Worm (Caenorhabditis elegans): ENCODE measurements around the gene nhr-255.

nhr-255 gene

DNA sequence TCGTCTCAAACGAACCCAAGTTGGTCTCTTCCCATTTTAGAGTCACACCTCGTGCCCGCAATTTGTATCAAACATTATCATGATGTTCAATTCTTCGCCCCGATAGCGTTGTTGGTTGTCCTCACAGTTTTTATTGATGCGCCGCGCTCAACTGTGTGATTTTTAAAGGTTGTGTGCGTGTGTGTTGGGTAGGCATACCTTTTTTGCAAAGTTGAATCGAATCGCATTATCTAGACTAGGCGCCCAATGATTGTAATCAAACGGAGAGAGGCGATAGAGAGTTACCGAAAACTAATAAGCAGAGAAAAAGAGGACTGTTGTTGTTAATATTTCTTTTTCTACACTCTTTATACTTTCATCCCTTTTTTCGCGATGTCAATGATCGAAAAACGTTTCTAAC, 42.2 kb upstream of the nhr-255 start (continued):
- TF ChIP-seq lin-14 (GFP tag; optimal IDR thresholded peaks at IDR 0.05), result peak; percentile 74
- TF ChIP-seq vab-15 (tag; optimal IDR thresholded peaks at IDR 0.05), result no peak
- peak; percentile 3 for TF ChIP-seq fos-1 (tag; optimal IDR thresholded peaks at IDR 0.05)
- no peak for TF ChIP-seq lsy-2 (tag; optimal IDR thresholded peaks at IDR 0.05)
- no peak for TF ChIP-seq ama-1 (optimal IDR thresholded peaks at IDR 0.05)
- TF ChIP-seq ceh-90 (tag; optimal IDR thresholded peaks at IDR 0.05), result no peak
- TF ChIP-seq zag-1 (tag; optimal IDR thresholded peaks at IDR 0.05), result no peak
- no peak for TF ChIP-seq ets-5 (GFP tag; IDR thresholded peaks at IDR 0.05)
- no peak for TF ChIP-seq efl-1 (optimal IDR thresholded peaks at IDR 0.05)
- peak in 1 of 2 experiments; percentile 34 for TF ChIP-seq efl-1 (GFP tag; optimal IDR thresholded peaks at IDR 0.05 in 1 of 2)
- TF ChIP-seq aly-2 (tag; optimal IDR thresholded peaks at IDR 0.05), result no peak
- no peak for TF ChIP-seq nhr-77 (tag; optimal IDR thresholded peaks at IDR 0.05)
- TF ChIP-seq snu-23 (GFP tag; optimal IDR thresholded peaks at IDR 0.05), result peak; percentile 53
- no peak for TF ChIP-seq lin-13 (GFP tag; optimal IDR thresholded peaks at IDR 0.05)
- no peak for TF ChIP-seq lir-3 (tag; optimal IDR thresholded peaks at IDR 0.05; ENCODE audit: poor library complexity)
- peak; percentile 62 for TF ChIP-seq elt-2 (tag; optimal IDR thresholded peaks at IDR 0.05)
- TF ChIP-seq unc-62 (GFP tag; optimal IDR thresholded peaks at IDR 0.05), result no peak
- no peak for TF ChIP-seq hlh-4 (tag; optimal IDR thresholded peaks at IDR 0.05)
- no peak for TF ChIP-seq C34B4.2 (tag; optimal IDR thresholded peaks at IDR 0.05)
- TF ChIP-seq blmp-1 (tag; optimal IDR thresholded peaks at IDR 0.05), result peak; percentile 61
- TF ChIP-seq xbp-1 (tag; optimal IDR thresholded peaks at IDR 0.05), result no peak
- TF ChIP-seq sptf-1 (tag; optimal IDR thresholded peaks at IDR 0.05), result no peak
- peak; percentile 8; the same call in 1 of the 2 replicates for TF ChIP-seq nhr-19 (GFP tag; conservative IDR thresholded peaks at IDR 0.05)
- no peak for TF ChIP-seq egl-27 (tag; optimal IDR thresholded peaks at IDR 0.05)
- peak; percentile 39 for TF ChIP-seq nhr-71 (tag; optimal IDR thresholded peaks at IDR 0.05)
- TF ChIP-seq zip-4 (GFP tag; optimal IDR thresholded peaks at IDR 0.05), result no peak
- TF ChIP-seq ztf-4 (tag; optimal IDR thresholded peaks at IDR 0.05), result no peak

DNA sequence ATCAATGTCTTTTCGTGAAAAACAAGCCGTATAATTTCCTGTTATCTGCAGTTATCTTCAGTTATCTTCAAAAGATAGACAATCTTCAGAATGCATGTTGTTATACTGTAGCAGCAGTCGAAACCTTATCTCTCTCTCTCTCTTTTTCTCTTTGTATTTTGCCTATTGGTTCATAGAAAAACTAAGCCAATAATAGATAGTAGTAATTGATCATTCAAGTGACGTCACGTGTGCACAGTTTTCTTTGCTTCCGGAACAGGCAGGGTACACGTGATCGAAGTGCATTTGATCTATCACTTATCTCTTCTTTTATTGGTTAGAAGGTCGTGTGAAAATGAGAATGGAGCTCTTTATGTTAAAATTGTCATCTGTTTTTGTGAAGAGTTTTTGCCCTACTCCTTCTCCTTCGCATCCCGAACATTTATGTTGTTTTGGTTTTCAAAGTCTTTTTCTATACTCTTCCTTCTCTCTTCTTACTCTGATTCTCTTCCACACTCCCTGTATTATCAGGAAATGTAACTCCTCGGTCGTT, 37.8 kb upstream of the nhr-255 start:
- TF ChIP-seq pqm-1 (tag; optimal IDR thresholded peaks at IDR 0.05), result no peak
- TF ChIP-seq ztf-4 (tag; optimal IDR thresholded peaks at IDR 0.05), result no peak
- no peak for TF ChIP-seq egl-27 (tag; optimal IDR thresholded peaks at IDR 0.05)
- no peak for TF ChIP-seq dpl-1 (GFP tag; optimal IDR thresholded peaks at IDR 0.05)
- TF ChIP-seq pax-3 (tag; optimal IDR thresholded peaks at IDR 0.05), result no peak
- TF ChIP-seq unc-98 (GFP tag; IDR thresholded peaks at IDR 0.05), result no peak
- peak; percentile 13 for TF ChIP-seq tbx-2 (tag; optimal IDR thresholded peaks at IDR 0.05)
- TF ChIP-seq ceh-90 (tag; optimal IDR thresholded peaks at IDR 0.05), result no peak
- no peak for TF ChIP-seq unc-130 (tag; optimal IDR thresholded peaks at IDR 0.05)
- TF ChIP-seq swsn-7 (tag; optimal IDR thresholded peaks at IDR 0.05), result no peak
- peak in 1 of 2 experiments; percentile 26 for TF ChIP-seq mdl-1 (tag; optimal IDR thresholded peaks at IDR 0.05)
- no peak for TF ChIP-seq ama-1 (optimal IDR thresholded peaks at IDR 0.05)
- no peak for TF ChIP-seq tlp-1 (tag; optimal IDR thresholded peaks at IDR 0.05)
- TF ChIP-seq elt-2 (tag; optimal IDR thresholded peaks at IDR 0.05), result peak; percentile 87
- no peak for TF ChIP-seq aha-1 (tag; optimal IDR thresholded peaks at IDR 0.05)
- no peak for TF ChIP-seq rnt-1 (tag; optimal IDR thresholded peaks at IDR 0.05)
- TF ChIP-seq lin-14 (GFP tag; optimal IDR thresholded peaks at IDR 0.05), result peak; percentile 46
- TF ChIP-seq jun-1 (tag; optimal IDR thresholded peaks at IDR 0.05), result no peak
- peak in 5 of 6 experiments; percentile 78 to 93 (median 91) for TF ChIP-seq elt-3 (tag; optimal IDR thresholded peaks at IDR 0.05)
- 0 out of 2 replicates have a peak, but pooled peaks have one; percentile 44 for TF ChIP-seq grh-1 (GFP tag; IDR thresholded peaks at IDR 0.05)
- peak; percentile 10 for TF ChIP-seq blmp-1 (tag; optimal IDR thresholded peaks at IDR 0.05)
- peak; percentile 30; the same call in 1 of the 2 replicates for TF ChIP-seq nhr-19 (GFP tag; conservative IDR thresholded peaks at IDR 0.05)
- TF ChIP-seq C16A3.4 (tag; optimal IDR thresholded peaks at IDR 0.05), result no peak
- TF ChIP-seq nhr-85 (tag), result peak; percentile 94
- TF ChIP-seq fkh-10 (GFP tag; optimal IDR thresholded peaks at IDR 0.05), result no peak
- TF ChIP-seq ces-1 (GFP tag; optimal IDR thresholded peaks at IDR 0.05), result no peak
- no peak for TF ChIP-seq nhr-84 (tag; optimal IDR thresholded peaks at IDR 0.05)
- no peak for TF ChIP-seq ztf-11 (tag; optimal IDR thresholded peaks at IDR 0.05)
- TF ChIP-seq sptf-1 (tag; optimal IDR thresholded peaks at IDR 0.05), result no peak
- no peak for TF ChIP-seq vab-15 (tag; optimal IDR thresholded peaks at IDR 0.05)
- no peak for TF ChIP-seq lin-15B (tag; optimal IDR thresholded peaks at IDR 0.05)
- no peak for TF ChIP-seq zip-4 (GFP tag; optimal IDR thresholded peaks at IDR 0.05)
- no peak for TF ChIP-seq ets-5 (GFP tag; IDR thresholded peaks at IDR 0.05)
- no peak for TF ChIP-seq efl-3 (GFP tag; optimal IDR thresholded peaks at IDR 0.05)
- TF ChIP-seq aly-2 (tag; optimal IDR thresholded peaks at IDR 0.05), result no peak
- TF ChIP-seq lin-39 (tag; optimal IDR thresholded peaks at IDR 0.05), result no peak
- no peak for TF ChIP-seq unc-30 (tag; optimal IDR thresholded peaks at IDR 0.05)
- peak; percentile 61 for TF ChIP-seq snu-23 (GFP tag; optimal IDR thresholded peaks at IDR 0.05)

All from whole organism, L1 larva.